Fruit fly (Drosophila melanogaster) whole organism, pupa: ENCODE data around the gene Chs2.

ENCODE experiments used
- CG13204 ChIP-seq: fragments of 200-800 bp; sonication (Bioruptor generic); optimal IDR thresholded peaks from 2 replicates; lab custom pipeline; 2018; ENCODE audit warnings: missing biosample characterization, mild to moderate bottlenecking, missing genetic modification characterization, moderate library complexity
- CG17806 ChIP-seq: fragments of 200-800 bp; sonication (Bioruptor generic); optimal IDR thresholded peaks from 2 replicates; lab custom pipeline; 2018; ENCODE audit warnings: missing biosample characterization, mild to moderate bottlenecking, missing genetic modification characterization, moderate library complexity
- CG34367 ChIP-seq: fragments of 200-800 bp; sonication (Bioruptor generic); optimal IDR thresholded peaks from 2 replicates; lab custom pipeline; 2018; ENCODE audit warnings: missing biosample characterization, mild to moderate bottlenecking, missing genetic modification characterization
- CG9948 ChIP-seq: fragments of 200-800 bp; sonication (Bioruptor generic); optimal IDR thresholded peaks from 2 replicates; lab custom pipeline; 2018; ENCODE audit warnings: missing biosample characterization, mild to moderate bottlenecking, missing genetic modification characterization, moderate library complexity
- EcR ChIP-seq: fragments of 200-800 bp; sonication (Bioruptor generic); optimal IDR thresholded peaks from 3 replicates; lab custom pipeline; 2019; ENCODE audit warnings: missing biosample characterization, missing genetic modification characterization, mild to moderate bottlenecking, moderate library complexity, missing genetic modification reagents
- Ets98B ChIP-seq: fragments of 200-800 bp; sonication (Bioruptor generic); IDR thresholded peaks from 2 replicates; pipeline ENCODE4 v1.3.6; 2022; ENCODE audit warnings: missing biosample characterization, missing genetic modification characterization
- gl ChIP-seq: fragments of 200-800 bp; sonication (Bioruptor generic); optimal IDR thresholded peaks from 2 replicates; lab custom pipeline; 2018; ENCODE audit warnings: missing biosample characterization, mild to moderate bottlenecking, missing genetic modification characterization

DNA sequence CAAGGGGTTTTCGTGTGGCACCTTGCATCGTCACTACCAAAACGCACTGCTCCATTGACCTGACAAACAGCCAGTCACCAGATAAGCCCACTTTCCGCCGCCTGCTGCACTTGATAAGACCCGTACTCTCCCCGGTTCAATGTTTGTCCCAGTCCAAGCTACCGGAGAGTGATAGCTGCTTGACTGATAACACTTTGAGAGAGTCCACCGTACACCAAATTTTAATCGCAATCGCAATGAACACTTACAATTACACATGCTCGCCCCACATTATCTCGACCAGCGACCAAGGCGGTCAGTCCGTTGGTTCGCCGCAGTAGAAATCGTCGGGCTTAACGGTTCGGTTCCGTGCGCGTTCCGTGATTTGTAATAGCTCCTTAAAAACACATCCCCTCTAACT, 9.5 kb downstream of the Chs2 start, which contains the start of gene P5CS:
- peak; percentile 6 for TF ChIP-seq CG13204 (GFP tag; lab: Kevin White, UChicago)
- TF ChIP-seq Ets98B, result no peak
- TF ChIP-seq CG34367 (tag; lab: Kevin White, UChicago), result no peak
- TF ChIP-seq CG9948 (tag; lab: Kevin White, UChicago), result no peak
- peak; percentile 79 for TF ChIP-seq EcR (GFP tag; lab: Kevin White, UChicago)
- TF ChIP-seq gl (tag; lab: Kevin White, UChicago), result no peak
- TF ChIP-seq CG17806 (tag; lab: Kevin White, UChicago), result no peak
